Worm (Caenorhabditis elegans) whole organism, young adult: Measurements from ENCODE around the gene W05E10.5.

Experiments
- B0035.1 ChIP-seq: sonication (generic microtip); optimal IDR thresholded peaks from 2 replicates; lab custom pipeline; 2016; ENCODE audit warnings: missing genetic modification characterization, mild to moderate bottlenecking, missing compliant biosample characterization, missing genotype, missing genetic modification reagents
- C06A6.2 ChIP-seq: fragments of 200-800 bp; sonication (Bioruptor generic); conservative IDR thresholded peaks from 2 replicates; pipeline ENCODE4 v1.3.6; 2022; ENCODE audit warnings: missing genetic modification characterization, missing compliant biosample characterization
- C17E4.6 ChIP-seq: fragments of 200-800 bp; sonication (Bioruptor generic); IDR thresholded peaks from 2 replicates; pipeline ENCODE4 v1.3.6; 2022; ENCODE audit warnings: missing genetic modification reagents, missing genetic modification characterization, missing compliant biosample characterization
- D2030.7 ChIP-seq: fragments of 200-800 bp; sonication (Bioruptor generic); IDR thresholded peaks from 2 replicates; pipeline ENCODE4 v1.3.6; 2022; ENCODE audit warnings: missing genetic modification reagents, missing genetic modification characterization, missing compliant biosample characterization
- F10E7.11 ChIP-seq: sonication (generic microtip); optimal IDR thresholded peaks from 2 replicates; lab custom pipeline; 2017; ENCODE audit warnings: mild to moderate bottlenecking, missing genetic modification characterization, moderate library complexity, missing compliant biosample characterization
- F22D6.2 ChIP-seq: sonication (generic microtip); optimal IDR thresholded peaks from 2 replicates; lab custom pipeline; 2016; ENCODE audit warnings: mild to moderate bottlenecking, missing genetic modification characterization, missing compliant biosample characterization
- F33H1.4 ChIP-seq: fragments of 200-800 bp; sonication (Bioruptor generic); IDR thresholded peaks from 2 replicates; pipeline ENCODE4 v1.3.6; 2022; ENCODE audit warnings: missing genetic modification reagents, missing genetic modification characterization, missing compliant biosample characterization
- F39B2.1 ChIP-seq: fragments of 200-800 bp; sonication (Bioruptor generic); IDR thresholded peaks from 2 replicates; pipeline ENCODE4 v1.3.6; 2022; ENCODE audit warnings: missing genetic modification reagents, missing genetic modification characterization, missing compliant biosample characterization
- F49E8.2 ChIP-seq: sonication (generic microtip); optimal IDR thresholded peaks from 3 replicates; lab custom pipeline; 2017; ENCODE audit warnings: missing genetic modification characterization, mild to moderate bottlenecking, missing compliant biosample characterization, antibody characterized with exemption, moderate library complexity; ENCODE audit not compliant: insufficient read depth
- F57C9.4 ChIP-seq: sonication (generic microtip); optimal IDR thresholded peaks from 2 replicates; lab custom pipeline; 2017; ENCODE audit warnings: mild to moderate bottlenecking, missing genetic modification characterization, missing compliant biosample characterization
- K12H6.12 ChIP-seq: fragments of 200-800 bp; sonication (Bioruptor generic); optimal IDR thresholded peaks from 2 replicates; lab custom pipeline; 2018; ENCODE audit warnings: mild to moderate bottlenecking, missing genetic modification characterization, missing compliant biosample characterization
- Y53F4B.3 ChIP-seq: fragments of 200-800 bp; sonication (Bioruptor generic); IDR thresholded peaks from 2 replicates; pipeline ENCODE4 v1.3.6; 2022; ENCODE audit warnings: missing genetic modification reagents, missing genetic modification characterization, missing compliant biosample characterization
- bed-1 ChIP-seq: fragments of 200-800 bp; sonication (Bioruptor generic); IDR thresholded peaks from 2 replicates; pipeline ENCODE4 v1.3.6; 2022; ENCODE audit warnings: missing genetic modification reagents, missing genetic modification characterization, missing compliant biosample characterization
- bed-2 ChIP-seq: fragments of 200-800 bp; sonication (Bioruptor generic); IDR thresholded peaks from 2 replicates; pipeline ENCODE4 v1.3.6; 2022; ENCODE audit warnings: missing genetic modification reagents, missing genetic modification characterization, missing compliant biosample characterization
- him-1 ChIP-seq: sonication (generic microtip); optimal IDR thresholded peaks from 2 replicates; lab custom pipeline; 2016; ENCODE audit warnings: missing genotype, missing genetic modification reagents, missing genetic modification characterization, missing compliant biosample characterization
- let-526 ChIP-seq: fragments of 200-800 bp; sonication (Bioruptor generic); IDR thresholded peaks from 2 replicates; pipeline ENCODE4 v1.3.6; 2022; ENCODE audit warnings: missing genetic modification reagents, missing genetic modification characterization, missing compliant biosample characterization
- let-607 ChIP-seq, 2 experiments: fragments of 200-800 bp in 1 of 2; sonication (Bioruptor generic) in 1 of 2; sonication (generic microtip) in 1 of 2; optimal IDR thresholded peaks; 2 replicates each; lab custom pipeline; 2016 to 2018; ENCODE audit warnings: mild to moderate bottlenecking in 2 of 2, missing compliant biosample characterization in 2 of 2, missing genetic modification characterization in 2 of 2, moderate library complexity in 2 of 2, missing genotype in 1 of 2
- lin-40 ChIP-seq: sonication (generic microtip); optimal IDR thresholded peaks from 2 replicates; lab custom pipeline; 2016; ENCODE audit warnings: missing genetic modification characterization, mild to moderate bottlenecking, missing compliant biosample characterization, missing genotype, missing genetic modification reagents
- lin-54 ChIP-seq: fragments of 200-800 bp; sonication (Bioruptor generic); optimal IDR thresholded peaks from 2 replicates; lab custom pipeline; 2018; ENCODE audit warnings: mild to moderate bottlenecking, missing genetic modification characterization, missing compliant biosample characterization
- mcd-1 ChIP-seq: fragments of 200-800 bp; sonication (Bioruptor generic); IDR thresholded peaks from 2 replicates; pipeline ENCODE4 v1.3.6; 2022; ENCODE audit warnings: missing genetic modification reagents, missing genetic modification characterization, missing compliant biosample characterization
- mes-4 ChIP-seq: sonication (generic microtip); optimal IDR thresholded peaks from 2 replicates; lab custom pipeline; 2016; ENCODE audit warnings: missing genotype, missing genetic modification characterization, missing compliant biosample characterization
- nhr-80 ChIP-seq: sonication (generic microtip); optimal IDR thresholded peaks from 2 replicates; lab custom pipeline; 2016; ENCODE audit warnings: missing genetic modification characterization, missing compliant biosample characterization
- rec-8 ChIP-seq, 2 experiments: sonication (generic microtip); optimal IDR thresholded peaks; 2 replicates each; lab custom pipeline; 2016; ENCODE audit warnings: mild to moderate bottlenecking in 2 of 2, missing genetic modification characterization in 2 of 2, missing genetic modification reagents in 2 of 2, missing genotype in 2 of 2, missing biosample characterization in 1 of 2, missing compliant biosample characterization in 1 of 2, moderate library complexity in 1 of 2
- rpc-1 ChIP-seq, 2 experiments: fragments of 150-350 bp in 1 of 2; sonication (generic microtip) in 1 of 2; optimal IDR thresholded peaks; 2 replicates each; lab custom pipeline; 2014 to 2018; ENCODE audit warnings: missing biosample characterization in 1 of 2, missing genetic modification characterization in 1 of 2, missing genetic modification reagents in 1 of 2, missing genotype in 1 of 2
- sptf-2 ChIP-seq: fragments of 200-800 bp; sonication (Bioruptor generic); optimal IDR thresholded peaks from 2 replicates; lab custom pipeline; 2018; ENCODE audit warnings: mild to moderate bottlenecking, missing genetic modification characterization, missing compliant biosample characterization
- tbp1 ChIP-seq: fragments of 200-800 bp; sonication (Bioruptor generic); optimal IDR thresholded peaks from 2 replicates; lab custom pipeline; 2018; ENCODE audit warnings: mild to moderate bottlenecking, missing genetic modification characterization, missing compliant biosample characterization
- zim-3 ChIP-seq: sonication (generic microtip); optimal IDR thresholded peaks from 2 replicates; lab custom pipeline; 2017; ENCODE audit warnings: mild to moderate bottlenecking, missing genetic modification characterization, moderate library complexity, missing compliant biosample characterization
- ztf-26 ChIP-seq: sonication (generic microtip); optimal IDR thresholded peaks from 2 replicates; lab custom pipeline; 2017; ENCODE audit warnings: missing genetic modification characterization, missing compliant biosample characterization
- ztf-28 ChIP-seq: fragments of 200-800 bp; sonication (Bioruptor generic); IDR thresholded peaks from 2 replicates; pipeline ENCODE4 v1.3.6; 2022; ENCODE audit warnings: missing genetic modification reagents, missing genetic modification characterization, missing compliant biosample characterization

Gene W05E10.5

DNA sequence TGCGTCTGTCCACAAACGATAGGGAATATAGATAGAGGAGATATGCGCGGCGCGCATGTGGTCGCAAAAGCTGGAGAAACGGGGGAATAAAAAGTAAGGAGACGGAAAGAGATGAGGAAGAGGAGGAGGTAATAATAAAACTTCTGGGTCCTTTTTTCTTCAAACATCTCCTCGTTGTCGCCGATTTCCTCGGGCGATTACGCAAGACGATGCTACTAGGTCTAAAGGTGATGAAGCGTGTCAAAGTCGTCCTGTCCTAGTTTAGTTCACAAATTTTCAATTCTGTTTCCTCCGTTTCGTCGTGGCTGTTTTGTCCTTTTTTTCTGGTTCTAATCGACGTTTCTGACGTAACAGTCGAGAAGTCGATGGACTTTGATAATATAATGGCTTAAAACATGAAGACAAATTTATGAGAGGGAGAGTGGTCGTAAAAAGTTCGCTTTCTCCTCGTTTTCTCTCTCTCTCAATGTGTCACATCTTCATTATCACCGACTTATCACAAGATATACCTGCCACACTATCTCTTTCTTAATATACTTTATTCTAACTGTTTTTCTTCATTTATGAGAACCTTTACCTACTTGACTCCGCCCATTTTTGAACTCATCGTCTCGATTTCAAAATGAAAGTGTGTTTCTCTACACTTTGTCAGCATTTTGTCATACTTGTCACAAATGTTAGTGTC lies 14.8 kb downstream of the W05E10.5 start (continued):
- TF ChIP-seq let-607 (tag; optimal IDR thresholded peaks at IDR 0.05; lab: Kevin White, UChicago) (no peak), F49E8.2 (no peak), C06A6.2 (GFP tag; lab: Robert Waterston, UW) (no peak), bed-1 (GFP tag; lab: Robert Waterston, UW) (no peak), him-1 (tag; lab: Kevin White, UChicago) (no peak)
- TF ChIP-seq, all 124 proteins: peak for 0

DNA sequence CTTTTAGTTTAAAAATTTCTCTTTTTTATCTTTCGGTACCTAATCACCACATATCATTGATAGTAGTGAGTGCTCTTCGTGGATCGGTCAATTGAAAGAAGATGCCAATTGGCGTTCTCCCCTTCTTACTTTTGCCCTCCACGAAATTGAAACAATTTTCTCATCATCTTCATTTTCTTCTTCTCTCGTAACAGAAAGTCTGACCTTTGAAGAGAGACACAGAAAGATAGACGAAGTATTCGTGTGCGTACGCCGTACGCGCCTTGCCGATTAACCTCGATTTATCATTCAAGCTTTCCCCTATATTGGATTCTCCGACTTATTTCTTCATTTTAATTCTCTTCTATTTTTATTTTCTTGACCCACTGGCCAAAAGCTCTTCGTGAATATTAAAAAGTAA lies 18.0 kb downstream of the W05E10.5 start:
- TF ChIP-seq ztf-28 (GFP tag; lab: Robert Waterston, UW), result no peak
- no peak for TF ChIP-seq F33H1.4 (GFP tag; lab: Robert Waterston, UW)
- no peak for TF ChIP-seq C17E4.6 (GFP tag; lab: Robert Waterston, UW)

DNA sequence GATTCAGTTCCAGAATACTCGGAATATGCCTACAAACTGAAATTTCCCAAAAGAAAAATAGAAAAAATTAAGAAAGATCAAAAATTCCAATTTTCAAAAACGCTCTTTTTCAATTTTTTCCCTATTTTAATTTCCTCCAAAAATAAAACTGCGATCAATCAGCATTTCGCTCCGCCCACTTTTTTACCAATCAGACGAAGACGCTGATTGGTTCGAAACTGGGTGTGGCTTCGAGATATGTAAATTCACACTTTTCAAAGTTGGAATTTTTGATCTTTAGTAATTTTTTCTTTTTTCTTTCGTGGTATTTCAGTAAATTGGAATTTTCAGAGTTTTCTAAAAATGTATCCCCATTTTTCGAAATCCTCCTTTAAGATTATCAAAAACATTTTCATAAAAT lies 18.5 kb downstream of the W05E10.5 start:
- TF ChIP-seq bed-1 (GFP tag; lab: Robert Waterston, UW) (no peak), rpc-1 (optimal IDR thresholded peaks at IDR 0.05; lab: Kevin White, UChicago) (no peak), rpc-1 (tag; optimal IDR thresholded peaks at IDR 0.05; lab: Kevin White, UChicago) (no peak), sptf-2 (no peak), B0035.1 (tag; lab: Kevin White, UChicago) (no peak), let-526 (no peak), tbp1 (GFP tag; lab: Kevin White, UChicago) (no peak), F39B2.1 (GFP tag; lab: Robert Waterston, UW) (no peak), mes-4 (tag; lab: Kevin White, UChicago) (no peak), zim-3 (tag; lab: Kevin White, UChicago) (no peak), nhr-80 (no peak), F10E7.11 (tag; lab: Kevin White, UChicago) (no peak), D2030.7 (GFP tag; lab: Robert Waterston, UW) (no peak), K12H6.12 (tag; lab: Kevin White, UChicago) (no peak), ztf-26 (tag; lab: Kevin White, UChicago) (no peak)

DNA sequence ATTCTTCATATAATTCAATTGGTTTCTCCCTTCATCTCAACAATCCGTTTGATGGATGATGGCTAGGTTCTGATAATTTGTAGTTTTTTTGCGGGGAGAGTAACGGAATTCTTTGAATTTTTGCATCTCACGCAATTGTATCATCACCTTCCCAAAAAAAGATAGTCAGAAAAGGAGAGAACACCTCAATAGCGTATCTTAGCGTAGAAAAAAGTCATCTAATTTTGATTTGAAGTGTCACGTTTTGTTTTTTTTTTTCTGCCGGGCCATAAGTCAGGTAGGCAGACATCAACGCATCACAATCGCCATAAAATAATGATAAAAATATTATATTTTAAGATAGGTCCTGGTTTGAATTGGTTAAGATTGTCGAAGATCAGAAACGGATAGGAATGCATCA lies 19.0 kb downstream of the W05E10.5 start:
- no peak for TF ChIP-seq Y53F4B.3 (GFP tag; lab: Robert Waterston, UW)
- TF ChIP-seq lin-40, result peak; percentile 20

DNA sequence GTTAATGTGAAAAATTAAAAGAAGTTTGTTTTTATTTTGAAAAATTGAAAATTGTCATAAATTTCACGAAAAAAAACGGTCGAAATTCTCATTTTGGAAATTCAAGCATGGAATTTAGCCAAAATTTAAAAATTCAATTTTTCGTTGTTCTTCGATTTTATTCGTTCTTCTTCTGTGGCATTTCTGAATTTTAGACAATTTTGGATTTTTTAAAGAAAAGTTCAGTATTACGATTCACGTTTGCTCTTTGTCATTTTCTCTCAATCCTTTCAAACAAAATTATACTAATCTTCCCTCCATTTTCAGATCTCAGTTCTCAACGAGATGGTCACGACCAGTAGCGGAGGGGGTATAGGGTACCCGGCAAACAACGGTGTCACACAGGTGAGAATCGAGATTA lies 19.9 kb downstream of the W05E10.5 start, which contains the start of gene ape-1:
Gene ape-1, plus strand, starts transcription at position 301 of the 400 bp plus-strand sequence.
- no peak for TF ChIP-seq bed-2 (GFP tag; lab: Robert Waterston, UW)
- no peak for TF ChIP-seq mcd-1 (GFP tag; lab: Robert Waterston, UW)

DNA sequence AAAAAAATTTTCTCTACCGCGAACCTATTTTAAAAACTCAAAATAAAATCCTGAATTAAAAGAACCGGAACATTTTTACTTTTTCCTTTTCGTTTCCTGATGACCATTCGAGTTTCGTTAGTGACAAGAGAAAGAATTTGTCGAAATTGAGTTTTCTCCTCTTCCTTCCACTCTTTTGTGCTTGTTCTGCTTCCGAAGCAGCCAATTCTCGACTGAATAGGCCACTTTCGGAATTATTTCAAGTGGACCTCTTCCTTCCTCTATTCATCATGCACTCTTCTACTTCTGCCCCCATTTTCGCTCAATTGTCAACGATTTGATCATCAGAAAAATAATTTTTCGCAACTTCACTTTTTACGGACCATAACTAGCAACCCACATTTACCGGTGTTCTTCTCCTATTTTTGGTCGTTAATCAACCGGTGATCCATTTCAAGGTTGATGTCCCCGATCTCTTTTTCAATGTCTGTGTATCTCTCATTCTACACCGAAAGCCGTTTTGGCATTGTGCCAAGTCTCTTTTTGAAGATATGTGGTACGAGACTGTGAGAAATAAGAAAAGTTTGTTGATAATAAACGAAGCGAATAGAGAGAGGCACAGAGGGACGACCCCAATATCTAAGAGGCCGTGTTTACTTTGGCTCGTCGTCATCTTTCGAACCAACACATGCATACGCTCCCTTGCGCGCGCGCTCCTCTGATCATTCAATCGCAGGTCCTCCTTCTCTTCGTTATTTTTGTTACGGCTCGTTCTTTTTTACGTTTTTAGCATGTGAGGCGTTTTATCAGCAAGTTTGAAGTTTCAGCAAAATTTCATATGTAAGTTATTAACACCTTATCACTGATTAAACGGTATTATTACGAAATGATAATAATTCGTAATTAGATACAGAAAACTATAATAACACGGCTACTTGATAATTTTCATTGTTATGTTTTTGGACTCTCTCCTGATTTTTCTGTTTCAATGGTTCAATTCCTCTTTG lies 20.6 kb downstream of the W05E10.5 start:
- TF ChIP-seq nhr-80 (peak; percentile 7), lin-54 (GFP tag; lab: Kevin White, UChicago) (no peak), rec-8 (tag; optimal IDR thresholded peaks at IDR 0.05; lab: Kevin White, UChicago) (no peak), F57C9.4 (tag; lab: Kevin White, UChicago) (no peak), F10E7.11 (tag; lab: Kevin White, UChicago) (no peak), F22D6.2 (no peak)
